Fruit fly (Drosophila melanogaster) whole organism, wandering third instar larva: ENCODE data around the gene Pcyt1.
A peak's percentile ranks its signal among the peaks of the same experiment; 100 is the strongest.

ENCODE experiments used
- Abd-B ChIP-seq: fragments of >200 bp; optimal IDR thresholded peaks from 2 replicates; lab custom pipeline; 2017; ENCODE audit warnings: missing biosample characterization, missing genetic modification characterization
- CG32264 ChIP-seq: fragments of 200-800 bp; sonication (Bioruptor generic); optimal IDR thresholded peaks from 2 replicates; lab custom pipeline; 2016; ENCODE audit warnings: missing biosample characterization, missing genetic modification characterization
- CG9705 ChIP-seq: fragments of 200-800 bp; sonication (Bioruptor generic); optimal IDR thresholded peaks from 2 replicates; lab custom pipeline; 2018; ENCODE audit warnings: missing biosample characterization, mild to moderate bottlenecking, missing genetic modification characterization
- CrebA ChIP-seq: fragments of 200-800 bp; sonication (Bioruptor generic); optimal IDR thresholded peaks from 2 replicates; lab custom pipeline; 2016; ENCODE audit warnings: missing biosample characterization, mild to moderate bottlenecking, missing genetic modification characterization, borderline replicate concordance
- Dfd ChIP-seq: fragments of >200 bp; optimal IDR thresholded peaks from 2 replicates; lab custom pipeline; 2017; ENCODE audit warnings: missing biosample characterization, missing genetic modification characterization
- Dif ChIP-seq: fragments of 200-275, 200-300 bp; sonication (Bioruptor generic); optimal IDR thresholded peaks from 2 replicates; lab custom pipeline; 2018; ENCODE audit warnings: missing biosample characterization, missing genetic modification characterization; ENCODE audit not compliant: partially characterized antibody
- GATAd ChIP-seq: sonication (Bioruptor generic); optimal IDR thresholded peaks from 2 replicates; lab custom pipeline; 2016; ENCODE audit warnings: missing biosample characterization, missing genetic modification characterization
- HLH106 ChIP-seq: fragments of 200-800 bp; optimal IDR thresholded peaks from 3 replicates; lab custom pipeline; 2019; ENCODE audit warnings: missing biosample characterization, mild to moderate bottlenecking, missing genetic modification characterization, moderate library complexity
- Hnf4 ChIP-seq: fragments of 200-800 bp; sonication (Bioruptor generic); optimal IDR thresholded peaks from 2 replicates; lab custom pipeline; 2016; ENCODE audit warnings: missing biosample characterization, mild to moderate bottlenecking, missing genetic modification characterization
- Hr78 ChIP-seq: fragments of >200 bp; optimal IDR thresholded peaks from 2 replicates; lab custom pipeline; 2017; ENCODE audit warnings: missing biosample characterization, missing genetic modification characterization
- Hr83 ChIP-seq: fragments of 200-300 bp; sonication (Bioruptor generic); optimal IDR thresholded peaks from 2 replicates; lab custom pipeline; 2016; ENCODE audit warnings: missing biosample characterization, mild to moderate bottlenecking, missing genetic modification characterization, moderate library complexity; ENCODE audit not compliant: poor library complexity, severe bottlenecking
- Jra ChIP-seq: sonication (Bioruptor generic); optimal IDR thresholded peaks from 2 replicates; lab custom pipeline; 2016; ENCODE audit warnings: missing biosample characterization, missing genetic modification characterization
- Mio ChIP-seq: sonication (Bioruptor generic); optimal IDR thresholded peaks from 2 replicates; lab custom pipeline; 2016; ENCODE audit warnings: missing biosample characterization, missing genetic modification characterization
- Myc ChIP-seq: fragments of >200 bp; optimal IDR thresholded peaks from 2 replicates; lab custom pipeline; 2017
- N ChIP-seq: fragments of >200 bp; optimal IDR thresholded peaks from 2 replicates; lab custom pipeline; 2018; ENCODE audit warnings: missing biosample characterization, missing external identifiers, missing genetic modification characterization
- OdsH ChIP-seq: fragments of 200-800 bp; sonication (Bioruptor generic); optimal IDR thresholded peaks from 2 replicates; lab custom pipeline; 2016; ENCODE audit warnings: missing biosample characterization, mild to moderate bottlenecking, missing genetic modification characterization
- Rel ChIP-seq, 2 experiments: fragments of 200-800 bp; sonication (Bioruptor generic) in 1 of 2; optimal IDR thresholded peaks; 2 replicates in 1 of 2; 3 replicates in 1 of 2; lab custom pipeline; 2016 to 2019; ENCODE audit warnings: mild to moderate bottlenecking in 2 of 2, missing biosample characterization in 2 of 2, missing genetic modification characterization in 2 of 2, moderate library complexity in 1 of 2
- Sp1 ChIP-seq: fragments of 200-800 bp; sonication (Bioruptor generic); optimal IDR thresholded peaks from 3 replicates; lab custom pipeline; 2019; ENCODE audit warnings: missing biosample characterization, mild to moderate bottlenecking, missing genetic modification characterization, moderate library complexity
- Vsx2 ChIP-seq: fragments of 200-300, 225-300 bp; sonication (Bioruptor generic); optimal IDR thresholded peaks from 2 replicates; lab custom pipeline; 2018; ENCODE audit warnings: missing biosample characterization, missing genetic modification characterization; ENCODE audit not compliant: partially characterized antibody
- br ChIP-seq: fragments of 200-800 bp; sonication (Bioruptor generic); optimal IDR thresholded peaks from 2 replicates; lab custom pipeline; 2016; ENCODE audit warnings: missing biosample characterization, missing genetic modification characterization
- brk ChIP-seq: fragments of 200-800 bp; sonication (Bioruptor generic); optimal IDR thresholded peaks from 2 replicates; lab custom pipeline; 2016; ENCODE audit warnings: missing biosample characterization, mild to moderate bottlenecking, missing genetic modification characterization
- dl ChIP-seq, 2 experiments: fragments of 175-275, 200-275 bp in 1 of 2; fragments of 200-275 bp in 1 of 2; sonication (Bioruptor generic); optimal IDR thresholded peaks; lab custom pipeline; 2018; ENCODE audit warnings: mild to moderate bottlenecking in 2 of 2, missing biosample characterization in 2 of 2, missing genetic modification characterization in 2 of 2, moderate library complexity in 2 of 2; ENCODE audit not compliant: partially characterized antibody in 2 of 2, insufficient read depth in 1 of 2
- dmrt93B ChIP-seq: fragments of 200-800 bp; sonication (Bioruptor generic); optimal IDR thresholded peaks from 2 replicates; lab custom pipeline; 2018; ENCODE audit warnings: missing biosample characterization, mild to moderate bottlenecking, missing genetic modification characterization
- dsf ChIP-seq: sonication (Bioruptor generic); optimal IDR thresholded peaks from 2 replicates; lab custom pipeline; 2016; ENCODE audit warnings: missing biosample characterization, missing genetic modification characterization, borderline replicate concordance
- ey ChIP-seq: fragments of 200-800 bp; sonication (Bioruptor generic); optimal IDR thresholded peaks from 2 replicates; lab custom pipeline; 2016; ENCODE audit warnings: missing biosample characterization, missing genetic modification characterization
- foxo ChIP-seq, 2 experiments: fragments of 200-800 bp; sonication (Bioruptor generic); optimal IDR thresholded peaks; 2 replicates in 1 of 2; 3 replicates in 1 of 2; lab custom pipeline; 2016 to 2017; ENCODE audit warnings: missing biosample characterization in 2 of 2, missing genetic modification characterization in 2 of 2
- fru ChIP-seq: fragments of 200-800 bp; sonication (Bioruptor generic); optimal IDR thresholded peaks from 3 replicates; lab custom pipeline; 2016; ENCODE audit warnings: missing biosample characterization, mild to moderate bottlenecking, missing genetic modification characterization
- h ChIP-seq: fragments of 200-800 bp; sonication (Bioruptor generic); optimal IDR thresholded peaks from 3 replicates; lab custom pipeline; 2016; ENCODE audit warnings: missing biosample characterization, mild to moderate bottlenecking, missing genetic modification characterization
- jim ChIP-seq: fragments of 175-275, 200-325 bp; sonication (Bioruptor generic); optimal IDR thresholded peaks from 2 replicates; lab custom pipeline; 2016; ENCODE audit warnings: missing biosample characterization, mild to moderate bottlenecking, missing genetic modification characterization
- lola ChIP-seq: fragments of >200 bp; optimal IDR thresholded peaks from 2 replicates; lab custom pipeline; 2017; ENCODE audit warnings: missing biosample characterization, missing genetic modification characterization
- pan ChIP-seq: fragments of >200 bp; optimal IDR thresholded peaks from 2 replicates; lab custom pipeline; 2017
- psq ChIP-seq: fragments of 200-800 bp; sonication (Bioruptor generic); optimal IDR thresholded peaks from 3 replicates; lab custom pipeline; 2017; ENCODE audit warnings: missing biosample characterization, mild to moderate bottlenecking, missing genetic modification characterization, moderate library complexity
- rgr ChIP-seq: fragments of 200-800 bp; sonication (Bioruptor generic); optimal IDR thresholded peaks from 3 replicates; lab custom pipeline; 2016; ENCODE audit warnings: missing biosample characterization, mild to moderate bottlenecking, missing genetic modification characterization
- sage ChIP-seq: fragments of 200-800 bp; sonication (Bioruptor generic); optimal IDR thresholded peaks from 2 replicates; lab custom pipeline; 2016; ENCODE audit warnings: missing biosample characterization, mild to moderate bottlenecking, missing genetic modification characterization
- sv ChIP-seq: fragments of 200-800 bp; sonication (Bioruptor generic); optimal IDR thresholded peaks from 3 replicates; lab custom pipeline; 2016; ENCODE audit warnings: missing biosample characterization, missing genetic modification characterization
- tai ChIP-seq: sonication (Bioruptor generic); optimal IDR thresholded peaks from 2 replicates; lab custom pipeline; 2016; ENCODE audit warnings: missing biosample characterization, missing genetic modification characterization
- usp ChIP-seq: fragments of >200 bp; optimal IDR thresholded peaks from 2 replicates; lab custom pipeline; 2017; ENCODE audit warnings: missing biosample characterization, missing genetic modification characterization
- woc ChIP-seq: sonication (Bioruptor generic); optimal IDR thresholded peaks from 2 replicates; lab custom pipeline; 2016; ENCODE audit warnings: missing biosample characterization, mild to moderate bottlenecking, missing genetic modification characterization

Gene Pcyt1

DNA sequence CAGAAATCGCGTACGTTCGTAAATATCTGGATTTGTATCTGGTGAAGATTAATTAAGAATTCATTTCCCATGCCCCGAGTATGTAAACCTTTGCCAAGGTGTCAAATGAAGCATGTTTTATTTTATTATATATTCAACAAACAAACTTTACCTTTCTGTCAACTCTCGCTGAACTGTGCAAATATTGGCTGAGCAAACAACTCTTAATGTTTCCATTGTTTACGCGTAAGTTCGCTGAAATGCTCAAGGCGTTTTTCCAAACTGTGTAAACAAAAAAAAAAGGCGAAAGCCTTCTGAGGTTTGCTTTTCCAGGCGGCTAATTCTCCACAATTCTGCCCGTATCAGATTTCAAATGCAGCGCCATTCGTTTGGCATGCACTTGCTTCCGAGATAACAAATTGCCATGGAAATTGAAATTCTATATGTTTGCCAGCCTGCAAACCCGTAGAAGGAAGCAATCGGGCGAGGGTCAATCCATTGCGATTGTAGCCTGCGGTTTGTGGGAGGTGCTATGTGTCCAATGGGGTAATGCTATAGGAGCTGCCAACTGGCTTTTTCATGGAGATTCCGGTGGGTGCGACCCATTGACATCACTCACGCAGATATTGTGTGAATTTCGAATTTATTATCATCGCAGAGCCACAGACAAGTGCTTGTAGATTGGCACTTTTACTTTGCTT, 45.9 kb downstream of the Pcyt1 start:
- TF ChIP-seq Mio (GFP tag; lab: Kevin White, UChicago): peak; percentile 93
- no peak for TF ChIP-seq Myc (lab: Kevin White, UChicago)
- no peak for TF ChIP-seq Abd-B (GFP tag; lab: Kevin White, UChicago)
- peak; percentile 95 for TF ChIP-seq psq (GFP tag; lab: Kevin White, UChicago)
- no peak for TF ChIP-seq Dif (GFP tag; lab: Kevin White, UChicago)
- peak; percentile 90 to 97 for TF ChIP-seq foxo (GFP tag; optimal IDR thresholded peaks at IDR 0.05; lab: Kevin White, UChicago)
- TF ChIP-seq HLH106 (tag; lab: Kevin White, UChicago): peak; percentile 89
- peak; percentile 97 for TF ChIP-seq Sp1
- TF ChIP-seq rgr: peak; percentile 99
- TF ChIP-seq sage (GFP tag; lab: Kevin White, UChicago): peak; percentile 96
- TF ChIP-seq tai (GFP tag; lab: Kevin White, UChicago): no peak
- TF ChIP-seq lola (GFP tag; lab: Kevin White, UChicago): no peak
- TF ChIP-seq h (GFP tag; lab: Kevin White, UChicago): peak; percentile 99
- TF ChIP-seq OdsH (GFP tag; lab: Kevin White, UChicago): peak; percentile 99
- peak; percentile 95 for TF ChIP-seq CG9705 (GFP tag; lab: Kevin White, UChicago)
- peak; percentile 98 for TF ChIP-seq Jra (GFP tag; lab: Kevin White, UChicago)
- no peak for TF ChIP-seq CrebA (GFP tag; lab: Kevin White, UChicago)
- no peak for TF ChIP-seq usp
- TF ChIP-seq pan (lab: Kevin White, UChicago): no peak
- no peak for TF ChIP-seq brk (GFP tag; lab: Kevin White, UChicago)
- TF ChIP-seq dmrt93B (GFP tag; lab: Kevin White, UChicago): peak; percentile 92
- TF ChIP-seq Dfd (GFP tag; lab: Kevin White, UChicago): no peak
- peak; percentile 100 for TF ChIP-seq Hr83 (GFP tag; lab: Kevin White, UChicago)
- TF ChIP-seq br (GFP tag; lab: Kevin White, UChicago): peak; percentile 98
- TF ChIP-seq woc (GFP tag; lab: Kevin White, UChicago): peak; percentile 86
- TF ChIP-seq N: no peak
- TF ChIP-seq Hnf4 (GFP tag; lab: Kevin White, UChicago): peak; percentile 99
- TF ChIP-seq Rel (GFP tag; optimal IDR thresholded peaks at IDR 0.05; lab: Kevin White, UChicago): peak; percentile 82
- peak; percentile 84 for TF ChIP-seq Rel (tag; optimal IDR thresholded peaks at IDR 0.05; lab: Kevin White, UChicago)
- TF ChIP-seq Hr78 (GFP tag; lab: Kevin White, UChicago): no peak
- no peak for TF ChIP-seq dl (GFP tag; optimal IDR thresholded peaks at IDR 0.05; lab: Kevin White, UChicago; ENCODE audit: insufficient read depth in 1 of 2, partially characterized antibody in 2 of 2)
- TF ChIP-seq jim (GFP tag; lab: Kevin White, UChicago): peak; percentile 98
- peak; percentile 91 for TF ChIP-seq ey
- peak; percentile 97 for TF ChIP-seq CG32264 (GFP tag; lab: Kevin White, UChicago)
- TF ChIP-seq GATAd (GFP tag; lab: Kevin White, UChicago): peak; percentile 94
- peak; percentile 60 for TF ChIP-seq sv (GFP tag; lab: Kevin White, UChicago)
- peak; percentile 97 for TF ChIP-seq dsf (GFP tag; lab: Kevin White, UChicago)
- TF ChIP-seq fru (GFP tag; lab: Kevin White, UChicago): peak; percentile 97
- no peak for TF ChIP-seq Vsx2 (GFP tag; lab: Kevin White, UChicago)

DNA sequence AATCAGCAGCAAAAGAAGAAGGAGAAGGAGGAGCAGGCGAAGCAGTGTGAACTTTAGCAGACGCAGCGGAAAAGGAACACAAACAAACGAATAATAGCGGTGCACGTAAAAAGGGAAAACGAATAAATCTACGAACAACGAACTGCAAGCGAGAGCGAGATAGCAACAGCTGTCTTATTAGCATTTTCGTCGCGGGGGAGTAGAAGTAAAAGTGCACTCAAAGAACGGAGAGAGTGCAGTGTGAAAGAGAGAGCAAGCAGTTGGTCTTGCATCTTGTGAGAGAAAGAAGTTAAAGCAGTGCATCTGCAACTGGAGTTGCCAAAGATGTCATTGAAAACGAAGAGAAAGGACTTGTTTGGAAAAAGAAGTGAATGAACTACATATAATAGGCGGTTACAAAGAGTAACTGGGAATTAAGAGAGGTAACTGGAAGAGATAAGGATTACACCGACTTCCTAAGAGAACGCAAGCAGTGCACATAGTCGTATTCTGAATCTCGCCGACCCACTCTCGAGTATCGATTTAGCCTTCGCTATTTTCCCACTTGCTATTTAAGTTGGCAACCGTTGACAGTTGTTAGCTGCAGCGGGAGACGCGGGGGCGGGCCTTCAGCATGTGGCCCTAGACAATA, 47.0 kb downstream of the Pcyt1 start:
- no peak for TF ChIP-seq Mio (GFP tag; lab: Kevin White, UChicago)
- no peak for TF ChIP-seq foxo (GFP tag; optimal IDR thresholded peaks at IDR 0.05; lab: Kevin White, UChicago)
- peak; percentile 24 for TF ChIP-seq Dif (GFP tag; lab: Kevin White, UChicago)
- TF ChIP-seq psq (GFP tag; lab: Kevin White, UChicago): peak; percentile 80
- TF ChIP-seq Vsx2 (GFP tag; lab: Kevin White, UChicago): peak; percentile 59
